In the genomic region with DNA sequence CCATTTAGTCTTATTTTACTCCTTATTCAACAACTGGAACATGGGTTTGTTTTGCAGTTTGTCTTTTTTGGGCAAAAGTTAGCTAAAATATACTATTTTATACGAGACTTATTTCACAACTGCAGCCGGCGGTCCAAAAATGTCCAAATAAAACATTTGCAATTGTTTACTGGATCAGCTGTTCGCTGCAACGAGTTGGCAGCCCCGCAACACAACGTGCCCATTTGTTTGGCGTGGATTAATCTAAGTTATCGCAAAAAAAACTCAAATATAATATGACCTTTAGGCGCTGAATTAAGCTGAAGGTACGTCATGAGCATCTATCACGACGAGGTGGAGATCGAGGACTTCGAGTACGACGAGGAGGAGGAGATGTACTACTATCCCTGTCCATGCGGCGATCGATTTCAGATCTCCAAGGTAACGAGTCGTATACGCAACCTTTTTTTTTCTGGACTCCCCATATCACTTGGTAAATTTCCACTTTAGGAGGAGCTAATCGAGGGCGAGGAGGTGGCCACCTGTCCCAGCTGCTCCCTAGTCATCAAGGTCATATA, we compare ENCODE assay signal across 3 fruit fly cellular contexts.
TF ChIP-seq lines count a peak whose summit lies in the region.

A gene (minus strand): TSS at position 175 of the 557 bp plus-strand sequence.
A gene (plus strand): TSS at position 208 of the 557 bp plus-strand sequence.

- TF ChIP-seq CTCF in whole organism, embryonic (GFP tag; optimal IDR thresholded peaks at IDR 0.05; lab: Kevin White, UChicago), result no peak

TF ChIP-seq in whole organism, adult, 20 proteins besides CTCF, POLR2A, EP300 and RAD21:
- no peak for TF ChIP-seq tj (GFP tag; optimal IDR thresholded peaks at IDR 0.05; lab: Kevin White, UChicago)
- TF ChIP-seq cic (GFP tag; optimal IDR thresholded peaks at IDR 0.05; lab: Kevin White, UChicago), result no peak
- peak; percentile 29 for TF ChIP-seq bab1 (GFP tag; optimal IDR thresholded peaks at IDR 0.05; lab: Kevin White, UChicago)
- peak; percentile 80 for TF ChIP-seq Mnt (GFP tag; optimal IDR thresholded peaks at IDR 0.05; lab: Kevin White, UChicago)
- TF ChIP-seq ovo (GFP tag; optimal IDR thresholded peaks at IDR 0.05; lab: Kevin White, UChicago), result no peak
- no peak for TF ChIP-seq CG12768 (GFP tag; optimal IDR thresholded peaks at IDR 0.05; lab: Kevin White, UChicago)
- TF ChIP-seq CG14711 (tag; optimal IDR thresholded peaks at IDR 0.05; lab: Kevin White, UChicago), result no peak
- no peak for TF ChIP-seq cnc (optimal IDR thresholded peaks at IDR 0.05; lab: Kevin White, UChicago)

TF ChIP-seq in whole organism, embryonic, 481 proteins besides CTCF, POLR2A, EP300 and RAD21:
- no peak for TF ChIP-seq CG12236 (GFP tag; optimal IDR thresholded peaks at IDR 0.05; lab: Kevin White, UChicago)
- peak; percentile 74 for TF ChIP-seq dm (GFP tag; optimal IDR thresholded peaks at IDR 0.05; lab: Kevin White, UChicago)
- peak; percentile 13 for TF ChIP-seq BEAF-32 (GFP tag; optimal IDR thresholded peaks at IDR 0.05; lab: Kevin White, UChicago)
- no peak for TF ChIP-seq Sox102F (GFP tag; optimal IDR thresholded peaks at IDR 0.05; lab: Kevin White, UChicago)
- no peak for TF ChIP-seq nmo (GFP tag; optimal IDR thresholded peaks at IDR 0.05; lab: Kevin White, UChicago)
- no peak for TF ChIP-seq CG18764 (GFP tag; optimal IDR thresholded peaks at IDR 0.05; lab: Kevin White, UChicago)
- peak; percentile 14 for TF ChIP-seq CG4617 (GFP tag; optimal IDR thresholded peaks at IDR 0.05; lab: Kevin White, UChicago; ENCODE audit: borderline replicate concordance)
- TF ChIP-seq CG10462 (GFP tag; optimal IDR thresholded peaks at IDR 0.05; lab: Kevin White, UChicago), result no peak
- peak; percentile 15 for TF ChIP-seq CG9797 (GFP tag; optimal IDR thresholded peaks at IDR 0.05; lab: Kevin White, UChicago)
- no peak for TF ChIP-seq Doc3 (GFP tag; IDR thresholded peaks at IDR 0.05; lab: Robert Waterston, UW; ENCODE audit: partially characterized antibody)
- TF ChIP-seq CG9876 (GFP tag; optimal IDR thresholded peaks at IDR 0.05; lab: Kevin White, UChicago), result no peak
- TF ChIP-seq YL-1 (GFP tag; optimal IDR thresholded peaks at IDR 0.05; lab: Kevin White, UChicago), result peak; percentile 36
- TF ChIP-seq vvl (GFP tag; IDR thresholded peaks at IDR 0.05; lab: Robert Waterston, UW), result peak; percentile 26; the same call in 1 of the 2 replicates
- no peak for TF ChIP-seq seq (GFP tag; IDR thresholded peaks at IDR 0.05; lab: Robert Waterston, UW)
- TF ChIP-seq pzg (GFP tag; optimal IDR thresholded peaks at IDR 0.05; lab: Kevin White, UChicago), result peak; percentile 40
- TF ChIP-seq Dp (GFP tag; optimal IDR thresholded peaks at IDR 0.05; lab: Kevin White, UChicago), result peak; percentile 10
- peak; percentile 62 for TF ChIP-seq MESR4 (GFP tag; optimal IDR thresholded peaks at IDR 0.05; lab: Kevin White, UChicago)
- TF ChIP-seq CG15601 (tag; optimal IDR thresholded peaks at IDR 0.05; lab: Kevin White, UChicago), result no peak
- TF ChIP-seq HmgZ (tag; optimal IDR thresholded peaks at IDR 0.05; lab: Kevin White, UChicago), result peak; percentile 3
- TF ChIP-seq Ets97D (GFP tag; optimal IDR thresholded peaks at IDR 0.05; lab: Kevin White, UChicago), result no peak
- no peak for TF ChIP-seq Sry-β (GFP tag; optimal IDR thresholded peaks at IDR 0.05; lab: Kevin White, UChicago)
- peak; percentile 5 for TF ChIP-seq CG14710 (tag; optimal IDR thresholded peaks at IDR 0.05; lab: Kevin White, UChicago)
- peak; percentile 56 for TF ChIP-seq gfzf (GFP tag; optimal IDR thresholded peaks at IDR 0.05; lab: Kevin White, UChicago)
- TF ChIP-seq CG1603 (tag; optimal IDR thresholded peaks at IDR 0.05; lab: Kevin White, UChicago), result peak; percentile 31
- no peak for TF ChIP-seq CG1024 (GFP tag; IDR thresholded peaks at IDR 0.05; lab: Robert Waterston, UW)
- peak; percentile 70 for TF ChIP-seq ftz-f1 (GFP tag; optimal IDR thresholded peaks at IDR 0.05; lab: Kevin White, UChicago)
- TF ChIP-seq Sin3A (optimal IDR thresholded peaks at IDR 0.05; lab: Kevin White, UChicago), result peak; percentile 14
- TF ChIP-seq CG7372 (GFP tag; IDR thresholded peaks at IDR 0.05; lab: Robert Waterston, UW), result peak; percentile 58
- no peak for TF ChIP-seq dmrt99B (tag; optimal IDR thresholded peaks at IDR 0.05; lab: Kevin White, UChicago)
- no peak for TF ChIP-seq sens (GFP tag; lab: Kevin White, UChicago)
- TF ChIP-seq trem (tag; optimal IDR thresholded peaks at IDR 0.05; lab: Kevin White, UChicago), result peak; percentile 98
- peak; percentile 71 to 91 for TF ChIP-seq crp (GFP tag; optimal IDR thresholded peaks at IDR 0.05; lab: Kevin White, UChicago)
- TF ChIP-seq CG8924 (tag; optimal IDR thresholded peaks at IDR 0.05; lab: Kevin White, UChicago), result peak; percentile 19
- no peak for TF ChIP-seq ro (GFP tag; IDR thresholded peaks at IDR 0.05; lab: Robert Waterston, UW)
- TF ChIP-seq CG10979 (tag; optimal IDR thresholded peaks at IDR 0.05; lab: Kevin White, UChicago), result peak; percentile 35
- TF ChIP-seq CG11560 (tag; IDR thresholded peaks at IDR 0.05; lab: Robert Waterston, UW), result no peak
- peak; percentile 85 for TF ChIP-seq MBD-R2 (GFP tag; IDR thresholded peaks at IDR 0.05; lab: Robert Waterston, UW)

TF ChIP-seq in whole organism, wandering third instar larva, 38 proteins besides CTCF, POLR2A, EP300 and RAD21:
- TF ChIP-seq Vsx2 (GFP tag; optimal IDR thresholded peaks at IDR 0.05; lab: Kevin White, UChicago; ENCODE audit: partially characterized antibody) (no peak), Rel (GFP tag; optimal IDR thresholded peaks at IDR 0.05; lab: Kevin White, UChicago) (no peak), Rel (tag; optimal IDR thresholded peaks at IDR 0.05; lab: Kevin White, UChicago) (peak; percentile 37), psq (GFP tag; optimal IDR thresholded peaks at IDR 0.05; lab: Kevin White, UChicago) (no peak), Myc (optimal IDR thresholded peaks at IDR 0.05; lab: Kevin White, UChicago) (peak; percentile 2), fru (GFP tag; optimal IDR thresholded peaks at IDR 0.05; lab: Kevin White, UChicago) (no peak), br (GFP tag; optimal IDR thresholded peaks at IDR 0.05; lab: Kevin White, UChicago) (no peak)
TF ChIP-seq in whole organism, wandering third instar larva: peak in this region for 2.
